Fruit fly (Drosophila melanogaster) whole organism, embryonic: Measurements from ENCODE around the gene CG34134.

ENCODE experiments used
- Blimp-1 ChIP-seq: fragments of 200-800 bp; sonication (Bioruptor generic); optimal IDR thresholded peaks from 3 replicates; lab custom pipeline; 2018; ENCODE audit warnings: missing biosample characterization, missing genetic modification characterization, mild to moderate bottlenecking, moderate library complexity, missing genetic modification reagents
- CG12219 ChIP-seq: fragments of 200-800 bp; sonication (Bioruptor generic); optimal IDR thresholded peaks from 3 replicates; lab custom pipeline; 2018; ENCODE audit warnings: missing biosample characterization, mild to moderate bottlenecking, missing genetic modification characterization
- CG1233 ChIP-seq: fragments of 200-800 bp; sonication (Bioruptor generic); optimal IDR thresholded peaks from 4 replicates; lab custom pipeline; 2018; ENCODE audit warnings: missing biosample characterization, mild to moderate bottlenecking, missing genetic modification characterization
- CG12391 ChIP-seq: fragments of 200-800 bp; sonication (Bioruptor generic); optimal IDR thresholded peaks from 3 replicates; lab custom pipeline; 2018; ENCODE audit warnings: missing biosample characterization, mild to moderate bottlenecking, missing genetic modification characterization, moderate library complexity
- CG12659 ChIP-seq: fragments of 200-800 bp; sonication (Bioruptor generic); optimal IDR thresholded peaks from 3 replicates; lab custom pipeline; 2017; ENCODE audit warnings: mild to moderate bottlenecking, missing biosample characterization, missing genetic modification reagents, missing genetic modification characterization
- CG13894 ChIP-seq: fragments of 200-800 bp; sonication (Bioruptor generic); optimal IDR thresholded peaks from 3 replicates; lab custom pipeline; 2018; ENCODE audit warnings: missing biosample characterization, mild to moderate bottlenecking, missing genetic modification characterization, moderate library complexity
- CG14965 ChIP-seq: fragments of 200-800 bp; sonication (Bioruptor generic); optimal IDR thresholded peaks from 2 replicates; lab custom pipeline; 2016; ENCODE audit warnings: missing biosample characterization, missing genetic modification characterization, borderline replicate concordance
- CG15269 ChIP-seq: fragments of 200-800 bp; sonication (Bioruptor generic); optimal IDR thresholded peaks from 2 replicates; lab custom pipeline; 2018; ENCODE audit warnings: missing biosample characterization, mild to moderate bottlenecking, missing genetic modification characterization, moderate library complexity
- CG17328 ChIP-seq: fragments of 200-800 bp; sonication (Bioruptor generic); IDR thresholded peaks from 2 replicates; pipeline ENCODE4 v1.3.6; 2022; ENCODE audit warnings: missing biosample characterization, missing genetic modification characterization
- CG17568 ChIP-seq: fragments of 200-800 bp; sonication (Bioruptor generic); optimal IDR thresholded peaks from 2 replicates; lab custom pipeline; 2018; ENCODE audit warnings: missing biosample characterization, mild to moderate bottlenecking, missing genetic modification characterization, moderate library complexity
- CG2116 ChIP-seq: fragments of 200-800 bp; sonication (Bioruptor generic); optimal IDR thresholded peaks from 3 replicates; lab custom pipeline; 2018; ENCODE audit warnings: missing biosample characterization, mild to moderate bottlenecking, missing genetic modification characterization
- CG2678 ChIP-seq: fragments of 200-800 bp; sonication (Bioruptor generic); optimal IDR thresholded peaks from 3 replicates; lab custom pipeline; 2019; ENCODE audit warnings: missing biosample characterization, mild to moderate bottlenecking, missing genetic modification characterization, moderate library complexity
- CG34422 ChIP-seq: fragments of 200-800 bp; sonication (Bioruptor generic); IDR thresholded peaks from 3 replicates; pipeline ENCODE4 v1.3.6; 2022; ENCODE audit warnings: missing biosample characterization, missing genetic modification characterization
- CG6272 ChIP-seq: fragments of 200-800 bp; sonication (Bioruptor generic); IDR thresholded peaks from 2 replicates; pipeline ENCODE4 v1.3.6; 2022; ENCODE audit warnings: missing biosample characterization, missing genetic modification characterization
- CG6813 ChIP-seq: fragments of 200-800 bp; sonication (Bioruptor generic); optimal IDR thresholded peaks from 2 replicates; lab custom pipeline; 2017; ENCODE audit warnings: missing biosample characterization, missing genetic modification characterization, mild to moderate bottlenecking, moderate library complexity, missing genetic modification reagents
- CG7556 ChIP-seq: fragments of 200-800 bp; sonication (Bioruptor generic); optimal IDR thresholded peaks from 2 replicates; lab custom pipeline; 2017; ENCODE audit warnings: missing biosample characterization, mild to moderate bottlenecking, missing genetic modification characterization
- CG7839 ChIP-seq: fragments of 200-800 bp; sonication (Bioruptor generic); optimal IDR thresholded peaks from 3 replicates; lab custom pipeline; 2018; ENCODE audit warnings: missing biosample characterization, mild to moderate bottlenecking, missing genetic modification characterization, moderate library complexity
- Dfd ChIP-seq, 2 experiments: fragments of >200 bp; optimal IDR thresholded peaks; 2 replicates each; lab custom pipeline; 2017; ENCODE audit warnings: missing biosample characterization in 2 of 2, missing genetic modification characterization in 2 of 2
- Dip3 ChIP-seq: fragments of 200-800 bp; sonication (Bioruptor generic); optimal IDR thresholded peaks from 3 replicates; lab custom pipeline; 2016; ENCODE audit warnings: missing biosample characterization, missing genetic modification characterization
- Doc3 ChIP-seq: fragments of 200-800 bp; sonication (Bioruptor generic); IDR thresholded peaks from 3 replicates; pipeline ENCODE4 v1.3.6; 2022; ENCODE audit warnings: missing biosample characterization, missing genetic modification characterization; ENCODE audit not compliant: partially characterized antibody
- Eip74EF ChIP-seq, 2 experiments: fragments of 200-800 bp in 1 of 2; fragments of >200 bp in 1 of 2; sonication (Bioruptor generic) in 1 of 2; optimal IDR thresholded peaks; 2 replicates each; lab custom pipeline; 2017 to 2019; ENCODE audit warnings: missing biosample characterization in 2 of 2, missing genetic modification characterization in 2 of 2, mild to moderate bottlenecking in 1 of 2, moderate library complexity in 1 of 2
- Elba2 ChIP-seq: fragments of 200-800 bp; sonication (Bioruptor generic); optimal IDR thresholded peaks from 3 replicates; lab custom pipeline; 2016; ENCODE audit warnings: missing biosample characterization, missing genetic modification characterization
- H2.0 ChIP-seq: fragments of 200-800 bp; sonication (Bioruptor generic); IDR thresholded peaks from 2 replicates; pipeline ENCODE4 v1.3.6; 2022; ENCODE audit warnings: missing biosample characterization, missing genetic modification characterization
- Meics ChIP-seq: fragments of 200-800 bp; sonication (Bioruptor generic); optimal IDR thresholded peaks from 2 replicates; lab custom pipeline; 2017; ENCODE audit warnings: missing biosample characterization, mild to moderate bottlenecking, missing genetic modification characterization
- NC2α ChIP-seq: fragments of 200-800 bp; sonication (Bioruptor generic); optimal IDR thresholded peaks from 2 replicates; lab custom pipeline; 2016; ENCODE audit warnings: missing biosample characterization, missing genetic modification characterization
- NC2β ChIP-seq: fragments of 200-800 bp; sonication (Bioruptor generic); optimal IDR thresholded peaks from 2 replicates; lab custom pipeline; 2016; ENCODE audit warnings: missing biosample characterization, missing genetic modification characterization
- Oaz ChIP-seq: fragments of 200-800 bp; sonication (Bioruptor generic); IDR thresholded peaks from 2 replicates; pipeline ENCODE4 v1.3.6; 2022; ENCODE audit warnings: missing biosample characterization, missing genetic modification characterization
- Scr ChIP-seq: fragments of 200-800 bp; sonication (Bioruptor generic); IDR thresholded peaks from 2 replicates; pipeline ENCODE4 v1.3.6; 2022; ENCODE audit warnings: missing biosample characterization, missing genetic modification characterization; ENCODE audit not compliant: partially characterized antibody
- bab2 ChIP-seq: fragments of 200-800 bp; sonication (Bioruptor generic); optimal IDR thresholded peaks from 2 replicates; lab custom pipeline; 2016; ENCODE audit warnings: missing biosample characterization, missing genetic modification characterization
- br ChIP-seq: fragments of >200 bp; optimal IDR thresholded peaks from 2 replicates; lab custom pipeline; 2017
- btn ChIP-seq: fragments of 200-800 bp; sonication (Bioruptor generic); optimal IDR thresholded peaks from 2 replicates; lab custom pipeline; 2016; ENCODE audit warnings: missing biosample characterization, missing genetic modification characterization
- chif ChIP-seq, 2 experiments: fragments of 200-800 bp; sonication (Bioruptor generic); optimal IDR thresholded peaks; 3 replicates each; lab custom pipeline; 2016; ENCODE audit warnings: missing biosample characterization in 2 of 2, missing genetic modification characterization in 2 of 2
- gsb-n ChIP-seq: fragments of 200-800 bp; sonication (Bioruptor generic); optimal IDR thresholded peaks from 3 replicates; lab custom pipeline; 2018; ENCODE audit warnings: missing biosample characterization, mild to moderate bottlenecking, missing genetic modification characterization
- inv ChIP-seq: fragments of 200-800 bp; sonication (Bioruptor generic); IDR thresholded peaks from 2 replicates; pipeline ENCODE4 v1.3.6; 2022; ENCODE audit warnings: missing biosample characterization, missing genetic modification characterization; ENCODE audit not compliant: partially characterized antibody
- pzg ChIP-seq: fragments of 200-800 bp; sonication (Bioruptor generic); optimal IDR thresholded peaks from 3 replicates; lab custom pipeline; 2018; ENCODE audit warnings: missing biosample characterization, mild to moderate bottlenecking, missing genetic modification characterization, moderate library complexity
- seq ChIP-seq: fragments of 200-800 bp; sonication (Bioruptor generic); IDR thresholded peaks from 2 replicates; pipeline ENCODE4 v1.3.6; 2022; ENCODE audit warnings: missing biosample characterization, missing genetic modification characterization
- slp2 ChIP-seq: fragments of 200-800 bp; sonication (Bioruptor generic); optimal IDR thresholded peaks from 2 replicates; lab custom pipeline; 2016; ENCODE audit warnings: missing biosample characterization, missing genetic modification characterization
- so ChIP-seq: fragments of 200-800 bp; sonication (Bioruptor generic); IDR thresholded peaks from 3 replicates; pipeline ENCODE4 v1.3.6; 2022; ENCODE audit warnings: missing biosample characterization, missing genetic modification characterization
- ssp ChIP-seq: fragments of 200-800 bp; sonication (Bioruptor generic); IDR thresholded peaks from 2 replicates; pipeline ENCODE4 v1.3.6; 2022; ENCODE audit warnings: missing biosample characterization, missing genetic modification characterization
- trh ChIP-seq: fragments of 200-800 bp; sonication (Bioruptor generic); optimal IDR thresholded peaks from 2 replicates; lab custom pipeline; 2016; ENCODE audit warnings: missing biosample characterization, missing genetic modification characterization
- twi ChIP-seq: fragments of 200-800 bp; optimal IDR thresholded peaks from 2 replicates; lab custom pipeline; 2019; ENCODE audit warnings: missing biosample characterization, mild to moderate bottlenecking, missing genetic modification characterization, moderate library complexity
- zen ChIP-seq: fragments of 200-800 bp; sonication (Bioruptor generic); optimal IDR thresholded peaks from 3 replicates; lab custom pipeline; 2018; ENCODE audit warnings: missing biosample characterization, mild to moderate bottlenecking, missing genetic modification characterization, moderate library complexity

CG34134 gene

dm6 chr2L:8148514-8149085 is 42.0 kb downstream of the CG34134 start (continued):
- no peak for TF ChIP-seq CG1233 (GFP tag; lab: Kevin White, UChicago)
- TF ChIP-seq CG13894 (tag; lab: Kevin White, UChicago): peak; percentile 83
- no peak for TF ChIP-seq br (lab: Kevin White, UChicago)
- no peak for TF ChIP-seq twi (tag; lab: Kevin White, UChicago)
- no peak for TF ChIP-seq slp2
- TF ChIP-seq CG17568 (GFP tag; lab: Kevin White, UChicago): no peak
- no peak for TF ChIP-seq zen (tag; lab: Kevin White, UChicago)
- no peak; the same call in 1 of the 2 replicates for TF ChIP-seq Oaz (GFP tag; lab: Robert Waterston, UW)
- TF ChIP-seq Blimp-1: peak; percentile 92
- no peak for TF ChIP-seq NC2β (GFP tag; lab: Kevin White, UChicago)
- no peak for TF ChIP-seq Doc3 (GFP tag; lab: Robert Waterston, UW)
- TF ChIP-seq btn (GFP tag; lab: Kevin White, UChicago): no peak
- no peak for TF ChIP-seq CG2678 (tag; lab: Kevin White, UChicago)
- TF ChIP-seq inv (GFP tag; lab: Robert Waterston, UW): no peak
- no peak for TF ChIP-seq chif (GFP tag; optimal IDR thresholded peaks at IDR 0.05; lab: Kevin White, UChicago)
- TF ChIP-seq Eip74EF (GFP tag; optimal IDR thresholded peaks at IDR 0.05; lab: Kevin White, UChicago): peak in 1 of 2 experiments; percentile 12
- TF ChIP-seq CG7839: no peak
- TF ChIP-seq pzg (GFP tag; lab: Kevin White, UChicago): no peak
- no peak for TF ChIP-seq Elba2 (GFP tag; lab: Kevin White, UChicago)
- TF ChIP-seq Meics: no peak
- TF ChIP-seq ssp (GFP tag; lab: Robert Waterston, UW): no peak
- no peak for TF ChIP-seq CG6813 (GFP tag; lab: Kevin White, UChicago)
- TF ChIP-seq trh (GFP tag; lab: Kevin White, UChicago): no peak
- no peak for TF ChIP-seq Dip3 (GFP tag; lab: Kevin White, UChicago)
- TF ChIP-seq CG14965 (GFP tag; lab: Kevin White, UChicago): no peak
- TF ChIP-seq bab2 (GFP tag; lab: Kevin White, UChicago): no peak
- TF ChIP-seq Scr: no peak
- TF ChIP-seq CG12219 (GFP tag; lab: Kevin White, UChicago): no peak
- TF ChIP-seq seq (GFP tag; lab: Robert Waterston, UW): no peak
- TF ChIP-seq CG12659 (GFP tag; lab: Kevin White, UChicago): no peak
- no peak for TF ChIP-seq CG12391 (tag; lab: Kevin White, UChicago)
- TF ChIP-seq CG6272: no peak
- no peak for TF ChIP-seq so
- TF ChIP-seq CG2116 (GFP tag; lab: Kevin White, UChicago): no peak
- no peak for TF ChIP-seq CG34422 (GFP tag; lab: Robert Waterston, UW)
- TF ChIP-seq H2.0 (GFP tag; lab: Robert Waterston, UW): no peak
- TF ChIP-seq CG7556 (GFP tag; lab: Kevin White, UChicago): no peak
- TF ChIP-seq Dfd (GFP tag; optimal IDR thresholded peaks at IDR 0.05; lab: Kevin White, UChicago): no peak
- no peak for TF ChIP-seq CG17328
- TF ChIP-seq gsb-n: no peak
- no peak for TF ChIP-seq CG15269 (tag; lab: Kevin White, UChicago)
- TF ChIP-seq NC2α: no peak
